Worm (Caenorhabditis elegans): ENCODE measurements around the gene srg-21.

- TF ChIP-seq ceh-9 (tag; optimal IDR thresholded peaks at IDR 0.05): no peak
- no peak for TF ChIP-seq madf-2 (tag; optimal IDR thresholded peaks at IDR 0.05)
- no peak for TF ChIP-seq ama-1 (optimal IDR thresholded peaks at IDR 0.05)
- TF ChIP-seq ceh-34 (tag; optimal IDR thresholded peaks at IDR 0.05): no peak
These were observed 18.9 kb upstream of the srg-21 start for ce11 chrII:3110099-3110498.
